Worm (Caenorhabditis elegans) whole organism, mixed stage, embryonic: ENCODE data around the gene mrps-16.

ENCODE experiments used
- M03D4.4 ChIP-seq: sonication (generic microtip); optimal IDR thresholded peaks from 2 replicates; lab custom pipeline; 2017; ENCODE audit warnings: mild to moderate bottlenecking, missing genetic modification characterization, missing compliant biosample characterization
- bed-3 ChIP-seq: fragments of 200-800 bp; sonication (Bioruptor generic); optimal IDR thresholded peaks from 3 replicates; lab custom pipeline; 2018; ENCODE audit warnings: mild to moderate bottlenecking, missing genetic modification characterization, moderate library complexity, missing compliant biosample characterization
- blmp-1 ChIP-seq: fragments of 150-350 bp; optimal IDR thresholded peaks from 2 replicates; lab custom pipeline; 2014; ENCODE audit warnings: missing biosample characterization, missing genetic modification characterization
- ceh-83 ChIP-seq: fragments of 200-800 bp; sonication (Bioruptor generic); optimal IDR thresholded peaks from 2 replicates; lab custom pipeline; 2018; ENCODE audit warnings: mild to moderate bottlenecking, missing genetic modification characterization, missing compliant biosample characterization
- ces-1 ChIP-seq: fragments of 150-350 bp; optimal IDR thresholded peaks from 2 replicates; lab custom pipeline; 2014; ENCODE audit warnings: missing biosample characterization, missing genetic modification reagents, missing genetic modification characterization
- cnd-1 ChIP-seq: fragments of 200-800 bp; sonication (Bioruptor generic); optimal IDR thresholded peaks from 2 replicates; lab custom pipeline; 2018; ENCODE audit warnings: mild to moderate bottlenecking, missing genetic modification characterization, missing compliant biosample characterization
- drap-1 ChIP-seq: fragments of 200-800 bp; sonication (Bioruptor generic); optimal IDR thresholded peaks from 3 replicates; lab custom pipeline; 2018; ENCODE audit warnings: mild to moderate bottlenecking, missing genetic modification characterization, missing compliant biosample characterization
- elt-1 ChIP-seq: sonication (generic microtip); optimal IDR thresholded peaks from 2 replicates; lab custom pipeline; 2017; ENCODE audit warnings: missing genetic modification characterization, mild to moderate bottlenecking, missing compliant biosample characterization, antibody characterized with exemption, moderate library complexity, borderline replicate concordance; ENCODE audit not compliant: insufficient read depth
- elt-3 ChIP-seq: fragments of 150-350 bp; optimal IDR thresholded peaks from 2 replicates; lab custom pipeline; 2014; ENCODE audit warnings: missing biosample characterization, missing genetic modification characterization
- flh-1 ChIP-seq: fragments of 200-800 bp; sonication (Bioruptor generic); optimal IDR thresholded peaks from 2 replicates; lab custom pipeline; 2018; ENCODE audit warnings: mild to moderate bottlenecking, missing genetic modification characterization, moderate library complexity, missing compliant biosample characterization
- ham-2 ChIP-seq: fragments of 200-800 bp; sonication (Bioruptor generic); optimal IDR thresholded peaks from 2 replicates; lab custom pipeline; 2018; ENCODE audit warnings: mild to moderate bottlenecking, missing genetic modification characterization, missing compliant biosample characterization
- hlh-1 ChIP-seq: fragments of 150-350 bp; optimal IDR thresholded peaks from 2 replicates; lab custom pipeline; 2014; ENCODE audit warnings: missing biosample characterization, missing genetic modification reagents, missing genetic modification characterization
- lin-13 ChIP-seq: fragments of 150-350 bp; optimal IDR thresholded peaks from 2 replicates; lab custom pipeline; 2014; ENCODE audit warnings: missing biosample characterization, missing genetic modification characterization
- lin-32 ChIP-seq: fragments of 200-800 bp; sonication (Bioruptor generic); optimal IDR thresholded peaks from 2 replicates; lab custom pipeline; 2018; ENCODE audit warnings: mild to moderate bottlenecking, missing genetic modification characterization, missing compliant biosample characterization
- lsy-2 ChIP-seq: fragments of 150-350 bp; optimal IDR thresholded peaks from 2 replicates; lab custom pipeline; 2014; ENCODE audit warnings: missing biosample characterization, missing genetic modification characterization
- mab-5 ChIP-seq: fragments of 150-350 bp; optimal IDR thresholded peaks from 2 replicates; lab custom pipeline; 2014; ENCODE audit warnings: missing biosample characterization, missing genetic modification characterization
- mep-1 ChIP-seq: fragments of 150-350 bp; optimal IDR thresholded peaks from 2 replicates; lab custom pipeline; 2017; ENCODE audit warnings: missing biosample characterization, missing genetic modification reagents, missing genetic modification characterization, inconsistent platforms
- mls-2 ChIP-seq: sonication (generic microtip); optimal IDR thresholded peaks from 2 replicates; lab custom pipeline; 2016; ENCODE audit warnings: mild to moderate bottlenecking, missing genetic modification characterization, moderate library complexity, missing compliant biosample characterization
- nhr-12 ChIP-seq: fragments of 150-350 bp; optimal IDR thresholded peaks from 2 replicates; lab custom pipeline; 2014; ENCODE audit warnings: missing biosample characterization, missing genetic modification characterization
- nhr-2 ChIP-seq: fragments of 150-350 bp; optimal IDR thresholded peaks from 2 replicates; lab custom pipeline; 2014; ENCODE audit warnings: missing biosample characterization, missing genetic modification characterization
- nhr-237 ChIP-seq: fragments of 150-350 bp; optimal IDR thresholded peaks from 2 replicates; lab custom pipeline; 2014; ENCODE audit warnings: missing biosample characterization, missing genetic modification characterization
- nhr-28 ChIP-seq: fragments of 150-350 bp; optimal IDR thresholded peaks from 2 replicates; lab custom pipeline; 2014; ENCODE audit warnings: missing biosample characterization, missing genetic modification characterization
- nhr-76 ChIP-seq: sonication (generic microtip); optimal IDR thresholded peaks from 2 replicates; lab custom pipeline; 2017; ENCODE audit warnings: missing biosample characterization, missing genetic modification characterization
- pha-4 ChIP-seq: fragments of 150-350 bp; optimal IDR thresholded peaks from 2 replicates; lab custom pipeline; 2018; ENCODE audit warnings: missing biosample characterization, missing genetic modification reagents, missing genetic modification characterization
- sem-2 ChIP-seq: fragments of 200-800 bp; sonication (Bioruptor generic); optimal IDR thresholded peaks from 2 replicates; lab custom pipeline; 2018; ENCODE audit warnings: mild to moderate bottlenecking, missing genetic modification characterization, missing compliant biosample characterization
- sptf-1 ChIP-seq: sonication (generic microtip); optimal IDR thresholded peaks from 2 replicates; lab custom pipeline; 2017; ENCODE audit warnings: mild to moderate bottlenecking, missing genetic modification characterization, moderate library complexity, missing compliant biosample characterization
- tbx-8 ChIP-seq: fragments of 200-800 bp; sonication (Bioruptor generic); optimal IDR thresholded peaks from 2 replicates; lab custom pipeline; 2018; ENCODE audit warnings: mild to moderate bottlenecking, missing genetic modification characterization, moderate library complexity, missing compliant biosample characterization
- unc-120 ChIP-seq: sonication (generic microtip); optimal IDR thresholded peaks from 2 replicates; lab custom pipeline; 2017; ENCODE audit warnings: missing genetic modification characterization, missing compliant biosample characterization; ENCODE audit not compliant: poor library complexity, severe bottlenecking
- unc-39 ChIP-seq: fragments of 150-350 bp; optimal IDR thresholded peaks from 2 replicates; lab custom pipeline; 2014; ENCODE audit warnings: missing biosample characterization, missing genetic modification characterization
- zip-8 ChIP-seq: fragments of 150-350 bp; optimal IDR thresholded peaks from 2 replicates; lab custom pipeline; 2014; ENCODE audit warnings: missing biosample characterization, missing genetic modification characterization
- ztf-11 ChIP-seq: fragments of 150-350 bp; optimal IDR thresholded peaks from 2 replicates; lab custom pipeline; 2014; ENCODE audit warnings: missing biosample characterization, missing genetic modification characterization

The mrps-16 gene

ce11 chrII:5505820-5506287 is 31.7 kb downstream of the mrps-16 start, which contains the start of gene npp-24:
TSS of gene npp-24 (plus strand) at chrII:5505870.
- TF ChIP-seq nhr-76 (tag; lab: Kevin White, UChicago) (no peak), blmp-1 (tag; lab: Kevin White, UChicago) (peak; percentile 3), lin-13 (no peak), ces-1 (peak; percentile 79)

ce11 chrII:5511417-5512353 is 37.5 kb downstream of the mrps-16 start:
- TF ChIP-seq ceh-83 (GFP tag; lab: Kevin White, UChicago), result no peak
- TF ChIP-seq cnd-1, result no peak
- no peak for TF ChIP-seq lsy-2
- no peak for TF ChIP-seq bed-3 (GFP tag; lab: Kevin White, UChicago)
- TF ChIP-seq ces-1, result peak; percentile 67
- no peak for TF ChIP-seq drap-1 (GFP tag; lab: Kevin White, UChicago)
- peak; percentile 2 for TF ChIP-seq unc-120 (tag; lab: Kevin White, UChicago)
- TF ChIP-seq hlh-1 (tag; lab: Kevin White, UChicago), result peak; percentile 86

ce11 chrII:5512473-5513097 is 38.4 kb downstream of the mrps-16 start:
- no peak for TF ChIP-seq nhr-28 (tag; lab: Kevin White, UChicago)
- TF ChIP-seq nhr-76 (tag; lab: Kevin White, UChicago), result no peak
- no peak for TF ChIP-seq lin-32 (GFP tag; lab: Kevin White, UChicago)
- TF ChIP-seq sptf-1 (tag; lab: Kevin White, UChicago), result no peak
- no peak for TF ChIP-seq ztf-11 (tag; lab: Kevin White, UChicago)
- no peak for TF ChIP-seq mab-5 (tag; lab: Kevin White, UChicago)
- TF ChIP-seq zip-8 (tag; lab: Kevin White, UChicago), result no peak
- no peak for TF ChIP-seq unc-120 (tag; lab: Kevin White, UChicago)
- no peak for TF ChIP-seq nhr-237 (tag; lab: Kevin White, UChicago)
- no peak for TF ChIP-seq blmp-1 (tag; lab: Kevin White, UChicago)
- TF ChIP-seq elt-1 (tag; lab: Kevin White, UChicago), result no peak
- no peak for TF ChIP-seq pha-4 (tag; lab: Kevin White, UChicago)
- TF ChIP-seq mep-1 (tag; lab: Kevin White, UChicago), result no peak
- no peak for TF ChIP-seq flh-1 (GFP tag; lab: Kevin White, UChicago)
- no peak for TF ChIP-seq lin-13
- no peak for TF ChIP-seq nhr-12 (tag; lab: Kevin White, UChicago)
- no peak for TF ChIP-seq drap-1 (GFP tag; lab: Kevin White, UChicago)

ce11 chrII:5514846-5515245 is 40.7 kb downstream of the mrps-16 start, which contains the start of gene sahd-1:
TSS of gene sahd-1 (minus strand) at chrII:5514945.
- no peak for TF ChIP-seq nhr-12 (tag; lab: Kevin White, UChicago)
- TF ChIP-seq ceh-83 (GFP tag; lab: Kevin White, UChicago), result no peak
- TF ChIP-seq M03D4.4 (tag; lab: Kevin White, UChicago), result no peak
- TF ChIP-seq tbx-8, result no peak
- no peak for TF ChIP-seq unc-120 (tag; lab: Kevin White, UChicago)
- TF ChIP-seq unc-39, result no peak
- no peak for TF ChIP-seq nhr-28 (tag; lab: Kevin White, UChicago)
- TF ChIP-seq bed-3 (GFP tag; lab: Kevin White, UChicago), result no peak
- no peak for TF ChIP-seq cnd-1
- TF ChIP-seq pha-4 (tag; lab: Kevin White, UChicago), result no peak
- TF ChIP-seq hlh-1 (tag; lab: Kevin White, UChicago), result no peak
- no peak for TF ChIP-seq lsy-2
- TF ChIP-seq zip-8 (tag; lab: Kevin White, UChicago), result no peak

- TF ChIP-seq lin-13 (no peak), lin-32 (GFP tag; lab: Kevin White, UChicago) (no peak), ham-2 (GFP tag; lab: Kevin White, UChicago) (no peak), sptf-1 (tag; lab: Kevin White, UChicago) (no peak), nhr-2 (no peak), cnd-1 (no peak), zip-8 (tag; lab: Kevin White, UChicago) (no peak), mls-2 (tag; lab: Kevin White, UChicago) (no peak), nhr-76 (tag; lab: Kevin White, UChicago) (no peak), sem-2 (GFP tag; lab: Kevin White, UChicago) (no peak), elt-3 (tag; lab: Kevin White, UChicago) (no peak)
Measured at ce11 chrII:5515542-5515941, 41.4 kb downstream of the mrps-16 start, which contains the start of gene ZK177.3. TSS of gene ZK177.3 (plus strand) at chrII:5515842.
